Fruit fly (Drosophila melanogaster) whole organism, wandering third instar larva: Measurements from ENCODE around the gene Pur-alpha.

Source experiments
- Abd-B ChIP-seq: fragments of >200 bp; optimal IDR thresholded peaks from 2 replicates; lab custom pipeline; 2017; ENCODE audit warnings: missing biosample characterization, missing genetic modification characterization
- CG32264 ChIP-seq: fragments of 200-800 bp; sonication (Bioruptor generic); optimal IDR thresholded peaks from 2 replicates; lab custom pipeline; 2016; ENCODE audit warnings: missing biosample characterization, missing genetic modification characterization
- CG9705 ChIP-seq: fragments of 200-800 bp; sonication (Bioruptor generic); optimal IDR thresholded peaks from 2 replicates; lab custom pipeline; 2018; ENCODE audit warnings: missing biosample characterization, mild to moderate bottlenecking, missing genetic modification characterization
- CrebA ChIP-seq: fragments of 200-800 bp; sonication (Bioruptor generic); optimal IDR thresholded peaks from 2 replicates; lab custom pipeline; 2016; ENCODE audit warnings: missing biosample characterization, mild to moderate bottlenecking, missing genetic modification characterization, borderline replicate concordance
- Dfd ChIP-seq: fragments of >200 bp; optimal IDR thresholded peaks from 2 replicates; lab custom pipeline; 2017; ENCODE audit warnings: missing biosample characterization, missing genetic modification characterization
- Dif ChIP-seq: fragments of 200-275, 200-300 bp; sonication (Bioruptor generic); optimal IDR thresholded peaks from 2 replicates; lab custom pipeline; 2018; ENCODE audit warnings: missing biosample characterization, missing genetic modification characterization; ENCODE audit not compliant: partially characterized antibody
- GATAd ChIP-seq: sonication (Bioruptor generic); optimal IDR thresholded peaks from 2 replicates; lab custom pipeline; 2016; ENCODE audit warnings: missing biosample characterization, missing genetic modification characterization
- HLH106 ChIP-seq: fragments of 200-800 bp; optimal IDR thresholded peaks from 3 replicates; lab custom pipeline; 2019; ENCODE audit warnings: missing biosample characterization, mild to moderate bottlenecking, missing genetic modification characterization, moderate library complexity
- Hnf4 ChIP-seq: fragments of 200-800 bp; sonication (Bioruptor generic); optimal IDR thresholded peaks from 2 replicates; lab custom pipeline; 2016; ENCODE audit warnings: missing biosample characterization, mild to moderate bottlenecking, missing genetic modification characterization
- Hr83 ChIP-seq: fragments of 200-300 bp; sonication (Bioruptor generic); optimal IDR thresholded peaks from 2 replicates; lab custom pipeline; 2016; ENCODE audit warnings: missing biosample characterization, mild to moderate bottlenecking, missing genetic modification characterization, moderate library complexity; ENCODE audit not compliant: poor library complexity, severe bottlenecking
- Jra ChIP-seq: sonication (Bioruptor generic); optimal IDR thresholded peaks from 2 replicates; lab custom pipeline; 2016; ENCODE audit warnings: missing biosample characterization, missing genetic modification characterization
- Mio ChIP-seq: sonication (Bioruptor generic); optimal IDR thresholded peaks from 2 replicates; lab custom pipeline; 2016; ENCODE audit warnings: missing biosample characterization, missing genetic modification characterization
- Myc ChIP-seq: fragments of >200 bp; optimal IDR thresholded peaks from 2 replicates; lab custom pipeline; 2017
- N ChIP-seq: fragments of >200 bp; optimal IDR thresholded peaks from 2 replicates; lab custom pipeline; 2018; ENCODE audit warnings: missing biosample characterization, missing external identifiers, missing genetic modification characterization
- OdsH ChIP-seq: fragments of 200-800 bp; sonication (Bioruptor generic); optimal IDR thresholded peaks from 2 replicates; lab custom pipeline; 2016; ENCODE audit warnings: missing biosample characterization, mild to moderate bottlenecking, missing genetic modification characterization
- Rel ChIP-seq, 2 experiments: fragments of 200-800 bp; sonication (Bioruptor generic) in 1 of 2; optimal IDR thresholded peaks; 2 replicates in 1 of 2; 3 replicates in 1 of 2; lab custom pipeline; 2016 to 2019; ENCODE audit warnings: mild to moderate bottlenecking in 2 of 2, missing biosample characterization in 2 of 2, missing genetic modification characterization in 2 of 2, moderate library complexity in 1 of 2
- Sp1 ChIP-seq: fragments of 200-800 bp; sonication (Bioruptor generic); optimal IDR thresholded peaks from 3 replicates; lab custom pipeline; 2019; ENCODE audit warnings: missing biosample characterization, mild to moderate bottlenecking, missing genetic modification characterization, moderate library complexity
- Vsx2 ChIP-seq: fragments of 200-300, 225-300 bp; sonication (Bioruptor generic); optimal IDR thresholded peaks from 2 replicates; lab custom pipeline; 2018; ENCODE audit warnings: missing biosample characterization, missing genetic modification characterization; ENCODE audit not compliant: partially characterized antibody
- br ChIP-seq: fragments of 200-800 bp; sonication (Bioruptor generic); optimal IDR thresholded peaks from 2 replicates; lab custom pipeline; 2016; ENCODE audit warnings: missing biosample characterization, missing genetic modification characterization
- brk ChIP-seq: fragments of 200-800 bp; sonication (Bioruptor generic); optimal IDR thresholded peaks from 2 replicates; lab custom pipeline; 2016; ENCODE audit warnings: missing biosample characterization, mild to moderate bottlenecking, missing genetic modification characterization
- dl ChIP-seq, 2 experiments: fragments of 175-275, 200-275 bp in 1 of 2; fragments of 200-275 bp in 1 of 2; sonication (Bioruptor generic); optimal IDR thresholded peaks; lab custom pipeline; 2018; ENCODE audit warnings: mild to moderate bottlenecking in 2 of 2, missing biosample characterization in 2 of 2, missing genetic modification characterization in 2 of 2, moderate library complexity in 2 of 2; ENCODE audit not compliant: partially characterized antibody in 2 of 2, insufficient read depth in 1 of 2
- dsf ChIP-seq: sonication (Bioruptor generic); optimal IDR thresholded peaks from 2 replicates; lab custom pipeline; 2016; ENCODE audit warnings: missing biosample characterization, missing genetic modification characterization, borderline replicate concordance
- ey ChIP-seq: fragments of 200-800 bp; sonication (Bioruptor generic); optimal IDR thresholded peaks from 2 replicates; lab custom pipeline; 2016; ENCODE audit warnings: missing biosample characterization, missing genetic modification characterization
- fru ChIP-seq: fragments of 200-800 bp; sonication (Bioruptor generic); optimal IDR thresholded peaks from 3 replicates; lab custom pipeline; 2016; ENCODE audit warnings: missing biosample characterization, mild to moderate bottlenecking, missing genetic modification characterization
- jim ChIP-seq: fragments of 175-275, 200-325 bp; sonication (Bioruptor generic); optimal IDR thresholded peaks from 2 replicates; lab custom pipeline; 2016; ENCODE audit warnings: missing biosample characterization, mild to moderate bottlenecking, missing genetic modification characterization
- lola ChIP-seq: fragments of >200 bp; optimal IDR thresholded peaks from 2 replicates; lab custom pipeline; 2017; ENCODE audit warnings: missing biosample characterization, missing genetic modification characterization
- psq ChIP-seq: fragments of 200-800 bp; sonication (Bioruptor generic); optimal IDR thresholded peaks from 3 replicates; lab custom pipeline; 2017; ENCODE audit warnings: missing biosample characterization, mild to moderate bottlenecking, missing genetic modification characterization, moderate library complexity
- rgr ChIP-seq: fragments of 200-800 bp; sonication (Bioruptor generic); optimal IDR thresholded peaks from 3 replicates; lab custom pipeline; 2016; ENCODE audit warnings: missing biosample characterization, mild to moderate bottlenecking, missing genetic modification characterization
- sage ChIP-seq: fragments of 200-800 bp; sonication (Bioruptor generic); optimal IDR thresholded peaks from 2 replicates; lab custom pipeline; 2016; ENCODE audit warnings: missing biosample characterization, mild to moderate bottlenecking, missing genetic modification characterization
- sv ChIP-seq: fragments of 200-800 bp; sonication (Bioruptor generic); optimal IDR thresholded peaks from 3 replicates; lab custom pipeline; 2016; ENCODE audit warnings: missing biosample characterization, missing genetic modification characterization
- tai ChIP-seq: sonication (Bioruptor generic); optimal IDR thresholded peaks from 2 replicates; lab custom pipeline; 2016; ENCODE audit warnings: missing biosample characterization, missing genetic modification characterization
- usp ChIP-seq: fragments of >200 bp; optimal IDR thresholded peaks from 2 replicates; lab custom pipeline; 2017; ENCODE audit warnings: missing biosample characterization, missing genetic modification characterization
- woc ChIP-seq: sonication (Bioruptor generic); optimal IDR thresholded peaks from 2 replicates; lab custom pipeline; 2016; ENCODE audit warnings: missing biosample characterization, mild to moderate bottlenecking, missing genetic modification characterization

Pur-alpha gene

dm6 chr4:557879-558202 is at the start of gene Pur-alpha:
Gene Pur-alpha, plus strand, starts transcription at chr4:558016.
- TF ChIP-seq br (GFP tag; lab: Kevin White, UChicago) (peak; percentile 38), lola (GFP tag; lab: Kevin White, UChicago) (no peak), Rel (GFP tag; optimal IDR thresholded peaks at IDR 0.05; lab: Kevin White, UChicago) (no peak), Rel (tag; optimal IDR thresholded peaks at IDR 0.05; lab: Kevin White, UChicago) (peak; percentile 35), dl (GFP tag; optimal IDR thresholded peaks at IDR 0.05; lab: Kevin White, UChicago; ENCODE audit: insufficient read depth in 1 of 2, partially characterized antibody in 2 of 2) (peak in 1 of 2 experiments; percentile 31)

dm6 chr4:508405-508955 is 49.3 kb upstream of the Pur-alpha start:
- TF ChIP-seq GATAd (GFP tag; lab: Kevin White, UChicago) (no peak), fru (GFP tag; lab: Kevin White, UChicago) (peak; percentile 3), CrebA (GFP tag; lab: Kevin White, UChicago) (peak; percentile 41), Dif (GFP tag; lab: Kevin White, UChicago) (peak; percentile 52), Abd-B (GFP tag; lab: Kevin White, UChicago) (no peak), sv (GFP tag; lab: Kevin White, UChicago) (no peak), Vsx2 (peak; percentile 2), ey (GFP tag; lab: Kevin White, UChicago) (no peak), dl (GFP tag; optimal IDR thresholded peaks at IDR 0.05; lab: Kevin White, UChicago; ENCODE audit: insufficient read depth in 1 of 2, partially characterized antibody in 2 of 2) (peak in 1 of 2 experiments; percentile 11)

dm6 chr4:509853-510252 is 48.0 kb upstream of the Pur-alpha start:
- TF ChIP-seq OdsH (GFP tag; lab: Kevin White, UChicago) (no peak), N (no peak), jim (GFP tag; lab: Kevin White, UChicago) (no peak), Sp1 (GFP tag; lab: Kevin White, UChicago) (no peak), psq (GFP tag; lab: Kevin White, UChicago) (no peak), Hr83 (GFP tag; lab: Kevin White, UChicago) (no peak), Jra (GFP tag; lab: Kevin White, UChicago) (no peak), dl (GFP tag; optimal IDR thresholded peaks at IDR 0.05; lab: Kevin White, UChicago; ENCODE audit: insufficient read depth in 1 of 2, partially characterized antibody in 2 of 2) (no peak), CG32264 (GFP tag; lab: Kevin White, UChicago) (no peak), tai (GFP tag; lab: Kevin White, UChicago) (no peak), Mio (GFP tag; lab: Kevin White, UChicago) (no peak), dsf (GFP tag; lab: Kevin White, UChicago) (no peak), sage (no peak), HLH106 (tag; lab: Kevin White, UChicago) (no peak), CrebA (GFP tag; lab: Kevin White, UChicago) (no peak)

- TF ChIP-seq Sp1 (GFP tag; lab: Kevin White, UChicago) (no peak), psq (GFP tag; lab: Kevin White, UChicago) (peak; percentile 35), br (GFP tag; lab: Kevin White, UChicago) (peak; percentile 16), CG9705 (GFP tag; lab: Kevin White, UChicago) (no peak), Myc (no peak)
- TF ChIP-seq, all 38 proteins: peak for 2
Observed at dm6 chr4:519421-519987, 38.3 kb upstream of the Pur-alpha start.

- no peak for TF ChIP-seq Abd-B (GFP tag; lab: Kevin White, UChicago)
- TF ChIP-seq Jra (GFP tag; lab: Kevin White, UChicago): no peak
- no peak for TF ChIP-seq Vsx2
- no peak for TF ChIP-seq CG9705 (GFP tag; lab: Kevin White, UChicago)
- no peak for TF ChIP-seq brk (GFP tag; lab: Kevin White, UChicago)
- no peak for TF ChIP-seq sv (GFP tag; lab: Kevin White, UChicago)
- no peak for TF ChIP-seq usp (GFP tag; lab: Kevin White, UChicago)
- TF ChIP-seq Hnf4: no peak
- TF ChIP-seq Rel (GFP tag; optimal IDR thresholded peaks at IDR 0.05; lab: Kevin White, UChicago): no peak
- no peak for TF ChIP-seq Rel (tag; optimal IDR thresholded peaks at IDR 0.05; lab: Kevin White, UChicago)
- no peak for TF ChIP-seq dl (GFP tag; optimal IDR thresholded peaks at IDR 0.05; lab: Kevin White, UChicago; ENCODE audit: insufficient read depth in 1 of 2, partially characterized antibody in 2 of 2)
- no peak for TF ChIP-seq woc (GFP tag; lab: Kevin White, UChicago)
- TF ChIP-seq N: no peak
- TF ChIP-seq Dfd: no peak
- TF ChIP-seq Dif (GFP tag; lab: Kevin White, UChicago): no peak
- TF ChIP-seq OdsH (GFP tag; lab: Kevin White, UChicago): no peak
- no peak for TF ChIP-seq rgr (GFP tag; lab: Kevin White, UChicago)
Observed at dm6 chr4:554758-555157, 3.1 kb upstream of the Pur-alpha start.
